Worm (Caenorhabditis elegans): ENCODE measurements around the gene C14A6.5.

C14A6.5 gene

DNA sequence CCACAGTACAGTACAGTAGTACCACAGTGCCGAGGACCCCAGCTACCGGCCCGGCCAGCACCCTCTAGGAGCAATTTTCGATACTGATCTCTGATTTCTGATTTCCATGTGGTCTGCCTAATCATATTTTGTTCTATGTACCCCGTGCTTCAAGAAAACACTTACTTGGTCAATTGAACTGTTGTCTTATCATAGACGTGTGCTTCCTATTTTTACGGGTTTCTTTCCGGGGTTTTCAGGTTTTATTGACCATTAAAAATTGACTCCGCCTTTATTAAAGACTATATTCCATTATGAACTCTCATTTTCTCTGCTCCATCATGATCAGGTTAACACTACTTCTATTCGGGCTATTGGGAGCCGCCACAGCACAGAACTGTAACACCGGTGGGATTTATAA, 7.0 kb downstream of the C14A6.5 start, which contains the start of gene clec-48:
TSS of gene clec-48 (plus strand) at position 320 of the 400 bp plus-strand sequence.
- TF ChIP-seq dve-1 (tag; optimal IDR thresholded peaks at IDR 0.05; ENCODE audit: insufficient read depth) (peak; percentile 49), daf-16 (GFP tag; optimal IDR thresholded peaks at IDR 0.05) (no peak), daf-16 (tag; optimal IDR thresholded peaks at IDR 0.05) (peak; percentile 69), php-3 (GFP tag; IDR thresholded peaks at IDR 0.05) (peak; percentile 95), nhr-28 (tag; optimal IDR thresholded peaks at IDR 0.05) (peak; percentile 41), zfp-2 (tag; optimal IDR thresholded peaks at IDR 0.05) (no peak), lin-39 (tag; optimal IDR thresholded peaks at IDR 0.05) (no peak), lin-15B (tag; optimal IDR thresholded peaks at IDR 0.05) (no peak)

DNA sequence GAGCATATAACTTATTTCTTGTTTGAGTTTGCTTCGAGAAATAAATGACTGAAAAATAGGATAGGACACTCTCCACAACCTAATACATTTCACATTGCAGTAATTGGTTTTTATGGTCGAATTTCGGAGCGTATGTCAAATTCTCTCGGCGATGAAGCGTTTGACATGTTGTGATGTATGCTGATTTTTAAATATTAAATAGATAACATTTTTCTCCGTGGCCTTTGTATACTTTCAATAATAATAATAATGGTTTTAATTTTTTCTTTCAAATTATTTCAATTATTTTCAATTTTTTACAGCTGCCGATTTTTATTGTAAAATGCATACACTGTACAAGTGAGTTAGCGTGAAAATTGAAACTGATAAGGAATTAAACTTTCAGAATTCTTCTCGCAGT, 18.6 kb downstream of the C14A6.5 start, which contains the start of gene C14A6.3:
TSS of gene C14A6.3 (plus strand) at position 301 of the 400 bp plus-strand sequence.
- TF ChIP-seq lin-1 (GFP tag; IDR thresholded peaks at IDR 0.05), result no peak
- peak; percentile 39 for TF ChIP-seq pqm-1 (tag; optimal IDR thresholded peaks at IDR 0.05)

DNA sequence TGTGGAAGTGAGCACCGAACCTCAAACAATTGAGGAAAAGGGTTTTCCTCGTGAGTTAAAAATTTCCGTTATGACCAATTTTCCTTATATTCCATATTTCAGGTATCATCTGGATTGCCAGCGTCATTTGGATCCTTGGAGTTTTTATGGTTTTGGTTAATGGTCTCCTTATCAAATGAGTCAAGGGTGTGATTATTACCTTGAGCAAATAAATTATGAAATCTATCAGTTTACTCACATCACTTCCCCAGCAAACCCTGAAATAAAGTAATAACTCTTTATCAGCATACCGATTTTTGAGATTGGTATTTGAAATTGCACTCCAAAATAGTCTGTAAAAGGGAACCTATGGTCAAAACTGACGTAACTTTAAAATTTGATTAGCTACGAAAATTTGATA, 20.2 kb downstream of the C14A6.5 start:
- TF ChIP-seq nhr-25 (tag; optimal IDR thresholded peaks at IDR 0.05; ENCODE audit: borderline replicate concordance, insufficient read depth) (no peak), pqm-1 (tag; optimal IDR thresholded peaks at IDR 0.05) (peak; percentile 31), php-3 (GFP tag; IDR thresholded peaks at IDR 0.05) (peak; percentile 50; the same call in 1 of the 2 replicates), daf-16 (GFP tag; optimal IDR thresholded peaks at IDR 0.05) (no peak), daf-16 (tag; optimal IDR thresholded peaks at IDR 0.05) (peak; percentile 0)

DNA sequence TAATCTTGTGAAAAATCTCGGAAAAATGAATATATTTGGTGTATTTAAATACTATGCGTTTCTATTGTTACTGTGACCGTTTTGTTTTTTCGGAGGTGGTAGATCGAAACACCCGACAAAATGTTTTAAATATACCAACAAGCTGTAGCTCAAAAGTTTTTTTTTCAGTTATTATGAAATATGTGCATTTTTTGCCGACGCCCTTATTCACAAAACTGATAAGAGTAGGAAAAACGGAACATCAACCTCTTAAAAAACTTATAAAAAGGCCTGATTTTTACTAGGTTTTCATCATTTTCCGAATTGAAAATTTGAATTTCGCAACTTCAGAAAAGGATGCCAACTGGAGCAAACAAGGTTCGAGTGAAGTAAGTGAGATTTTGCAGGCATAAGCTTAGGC, 21.2 kb downstream of the C14A6.5 start, which contains the start of gene Y37H2A.14:
TSS of gene Y37H2A.14 (plus strand) at position 301 of the 400 bp plus-strand sequence.
- TF ChIP-seq nhr-102 (tag; optimal IDR thresholded peaks at IDR 0.05) (no peak), pqm-1 (tag; optimal IDR thresholded peaks at IDR 0.05) (peak; percentile 22), nhr-42 (GFP tag; IDR thresholded peaks at IDR 0.05) (no peak)

DNA sequence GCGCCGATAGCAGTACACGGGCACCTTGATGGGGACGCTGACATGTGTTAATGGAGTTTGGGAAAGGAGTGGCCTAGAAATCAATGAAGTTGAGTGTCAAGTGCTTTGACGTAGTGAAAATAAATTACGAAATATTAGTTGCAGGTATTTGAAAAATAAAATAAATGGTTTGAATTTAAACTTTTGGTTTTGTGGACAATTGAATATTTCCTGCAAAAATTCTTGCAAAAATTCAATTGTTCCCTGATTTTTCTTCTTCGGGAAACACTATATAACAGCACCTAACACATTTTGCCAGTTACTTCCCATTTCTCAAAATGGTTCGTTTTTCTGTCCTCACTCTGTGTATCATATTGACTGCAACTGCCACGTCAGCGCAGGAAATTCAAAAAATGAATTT, 22.1 kb downstream of the C14A6.5 start, which contains the start of gene Y37H2A.13:
TSS of gene Y37H2A.13 (plus strand) at position 301 of the 400 bp plus-strand sequence.
- TF ChIP-seq zag-1 (tag; optimal IDR thresholded peaks at IDR 0.05), result no peak

DNA sequence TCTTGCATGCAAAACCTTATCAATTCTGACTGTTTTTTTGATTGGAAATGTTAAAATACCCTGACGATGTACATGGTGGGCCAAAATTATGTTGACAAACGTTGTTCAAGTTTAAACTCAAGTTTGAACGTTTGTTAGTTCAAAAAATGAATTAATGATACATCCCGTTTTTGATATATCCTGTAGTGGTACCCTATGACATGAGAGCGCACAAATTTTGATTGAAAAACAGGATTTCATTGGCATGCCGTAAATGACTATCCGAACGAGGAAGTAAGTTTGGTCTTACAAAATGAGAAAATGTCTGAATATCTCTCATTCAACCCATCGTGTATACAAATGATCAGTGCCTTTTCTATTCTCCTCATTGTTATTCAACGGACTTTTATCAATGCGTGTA, 23.5 kb downstream of the C14A6.5 start, which contains the start of gene Y37H2A.11:
TSS of gene Y37H2A.11 (plus strand) at position 301 of the 400 bp plus-strand sequence.
- TF ChIP-seq gei-8 (GFP tag; optimal IDR thresholded peaks at IDR 0.05) (no peak), ces-1 (GFP tag; optimal IDR thresholded peaks at IDR 0.05) (no peak), arid-1 (GFP tag; conservative IDR thresholded peaks at IDR 0.05) (no peak), ZK546.5 (tag; optimal IDR thresholded peaks at IDR 0.05) (no peak), skn-1 (tag; optimal IDR thresholded peaks at IDR 0.05) (no peak), mxl-2 (GFP tag; conservative IDR thresholded peaks at IDR 0.05) (no peak), F26F4.8 (GFP tag; conservative IDR thresholded peaks at IDR 0.05) (no peak), T26A8.4 (GFP tag; IDR thresholded peaks at IDR 0.05) (no peak), dpl-1 (GFP tag; optimal IDR thresholded peaks at IDR 0.05) (no peak), F10B5.3 (tag; optimal IDR thresholded peaks at IDR 0.05) (no peak), sdz-12 (GFP tag; optimal IDR thresholded peaks at IDR 0.05) (no peak), dve-1 (tag; optimal IDR thresholded peaks at IDR 0.05; ENCODE audit: insufficient read depth) (no peak), set-16 (GFP tag; IDR thresholded peaks at IDR 0.05) (no peak), nhr-102 (tag; optimal IDR thresholded peaks at IDR 0.05) (no peak), Y105C5A.15 (GFP tag; IDR thresholded peaks at IDR 0.05) (no peak), madf-5 (GFP tag; IDR thresholded peaks at IDR 0.05) (no peak), F44E2.7 (GFP tag; IDR thresholded peaks at IDR 0.05) (no peak), egl-43 (GFP tag; IDR thresholded peaks at IDR 0.05) (no peak), daf-16 (GFP tag; optimal IDR thresholded peaks at IDR 0.05) (no peak), daf-16 (tag; optimal IDR thresholded peaks at IDR 0.05) (no peak), zip-2 (tag; optimal IDR thresholded peaks at IDR 0.05) (no peak)

Data from whole organism, L4 larva.